Fruit fly (Drosophila melanogaster) whole organism, embryonic: ENCODE data around the gene SKIP.
A peak's percentile ranks its signal among the peaks of the same experiment; 100 is the strongest.

Experiments used
- Asciz ChIP-seq: fragments of 200-800 bp; sonication (Bioruptor generic); optimal IDR thresholded peaks from 2 replicates; lab custom pipeline; 2017; ENCODE audit warnings: missing biosample characterization, mild to moderate bottlenecking, missing genetic modification characterization, missing genetic modification reagents
- Bgb ChIP-seq: fragments of 200-800 bp; sonication (Bioruptor generic); IDR thresholded peaks from 2 replicates; pipeline ENCODE4 v1.3.6; 2022; ENCODE audit warnings: missing biosample characterization, missing genetic modification characterization; ENCODE audit not compliant: partially characterized antibody
- CG10274 ChIP-seq: fragments of 200-800 bp; sonication (Bioruptor generic); optimal IDR thresholded peaks from 3 replicates; lab custom pipeline; 2017; ENCODE audit warnings: missing biosample characterization, mild to moderate bottlenecking, missing genetic modification characterization
- CG11085 ChIP-seq: fragments of 200-800 bp; sonication (Bioruptor generic); IDR thresholded peaks from 2 replicates; pipeline ENCODE4 v1.3.6; 2022; ENCODE audit warnings: missing biosample characterization, missing genetic modification characterization
- CG12236 ChIP-seq: fragments of 200-800 bp; sonication (Bioruptor generic); optimal IDR thresholded peaks from 2 replicates; lab custom pipeline; 2016; ENCODE audit warnings: missing biosample characterization, missing genetic modification characterization
- CG12769 ChIP-seq: fragments of 200-800 bp; sonication (Bioruptor generic); optimal IDR thresholded peaks from 2 replicates; lab custom pipeline; 2019; ENCODE audit warnings: missing biosample characterization, mild to moderate bottlenecking, missing genetic modification characterization, moderate library complexity
- CG13287 ChIP-seq: fragments of 200-800 bp; sonication (Bioruptor generic); IDR thresholded peaks from 2 replicates; pipeline ENCODE4 v1.3.6; 2022; ENCODE audit warnings: missing biosample characterization, missing genetic modification characterization; ENCODE audit not compliant: partially characterized antibody
- CG13624 ChIP-seq: fragments of 200-800 bp; sonication (Bioruptor generic); optimal IDR thresholded peaks from 2 replicates; lab custom pipeline; 2016; ENCODE audit warnings: missing biosample characterization, missing genetic modification characterization
- CG14050 ChIP-seq: fragments of 200-800 bp; sonication (Bioruptor generic); IDR thresholded peaks from 3 replicates; pipeline ENCODE4 v1.3.6; 2022; ENCODE audit warnings: missing biosample characterization, missing genetic modification characterization
- CG1647 ChIP-seq: fragments of 200-800 bp; sonication (Bioruptor generic); optimal IDR thresholded peaks from 3 replicates; lab custom pipeline; 2016; ENCODE audit warnings: missing biosample characterization, missing genetic modification characterization
- CG17612 ChIP-seq: fragments of 200-800 bp; sonication (Bioruptor generic); IDR thresholded peaks from 2 replicates; pipeline ENCODE4 v1.3.6; 2022; ENCODE audit warnings: missing biosample characterization, missing genetic modification characterization
- CG17829 ChIP-seq: fragments of 200-800 bp; optimal IDR thresholded peaks from 2 replicates; lab custom pipeline; 2019; ENCODE audit warnings: missing biosample characterization, mild to moderate bottlenecking, missing genetic modification characterization, moderate library complexity
- CG18764 ChIP-seq: fragments of 200-800 bp; sonication (Bioruptor generic); optimal IDR thresholded peaks from 3 replicates; lab custom pipeline; 2016; ENCODE audit warnings: missing biosample characterization, missing genetic modification characterization
- CG2129 ChIP-seq: fragments of 200-800 bp; sonication (Bioruptor generic); IDR thresholded peaks from 2 replicates; pipeline ENCODE4 v1.3.6; 2022; ENCODE audit warnings: missing biosample characterization, missing genetic modification characterization; ENCODE audit not compliant: partially characterized antibody
- CG30431 ChIP-seq: fragments of 200-800 bp; sonication (Bioruptor generic); optimal IDR thresholded peaks from 2 replicates; lab custom pipeline; 2017; ENCODE audit warnings: missing biosample characterization, missing genetic modification characterization
- CG3065 ChIP-seq: fragments of 200-800 bp; sonication (Bioruptor generic); optimal IDR thresholded peaks from 2 replicates; lab custom pipeline; 2016; ENCODE audit warnings: missing biosample characterization, missing genetic modification characterization
- CG32767 ChIP-seq: fragments of 200-800 bp; sonication (Bioruptor generic); IDR thresholded peaks from 2 replicates; pipeline ENCODE4 v1.3.6; 2022; ENCODE audit warnings: missing biosample characterization, missing genetic modification characterization
- CG32772 ChIP-seq: fragments of 200-800 bp; sonication (Bioruptor generic); IDR thresholded peaks from 2 replicates; pipeline ENCODE4 v1.3.6; 2022; ENCODE audit warnings: missing biosample characterization, missing genetic modification characterization
- CG3281 ChIP-seq: fragments of 200-800 bp; sonication (Bioruptor generic); optimal IDR thresholded peaks from 3 replicates; lab custom pipeline; 2017; ENCODE audit warnings: missing biosample characterization, mild to moderate bottlenecking, missing genetic modification characterization
- CG4360 ChIP-seq: fragments of 200-800 bp; sonication (Bioruptor generic); IDR thresholded peaks from 2 replicates; pipeline ENCODE4 v1.3.6; 2022; ENCODE audit warnings: missing biosample characterization, missing genetic modification characterization
- CG5180 ChIP-seq: fragments of 200-800 bp; sonication (Bioruptor generic); optimal IDR thresholded peaks from 3 replicates; lab custom pipeline; 2017; ENCODE audit warnings: missing biosample characterization, missing genetic modification characterization, mild to moderate bottlenecking, moderate library complexity, missing genetic modification reagents
- CG6254 ChIP-seq: fragments of 200-800 bp; sonication (Bioruptor generic); optimal IDR thresholded peaks from 3 replicates; lab custom pipeline; 2017; ENCODE audit warnings: mild to moderate bottlenecking, missing biosample characterization, missing genetic modification reagents, missing genetic modification characterization
- CG6689 ChIP-seq: fragments of 200-800 bp; sonication (Bioruptor generic); IDR thresholded peaks from 2 replicates; pipeline ENCODE4 v1.3.6; 2022; ENCODE audit warnings: missing biosample characterization, missing genetic modification characterization
- CG7556 ChIP-seq: fragments of 200-800 bp; sonication (Bioruptor generic); optimal IDR thresholded peaks from 2 replicates; lab custom pipeline; 2017; ENCODE audit warnings: missing biosample characterization, mild to moderate bottlenecking, missing genetic modification characterization
- CG8089 ChIP-seq: fragments of 200-800 bp; sonication (Bioruptor generic); optimal IDR thresholded peaks from 3 replicates; lab custom pipeline; 2016; ENCODE audit warnings: missing biosample characterization, missing genetic modification characterization
- CrebB ChIP-seq: fragments of 200-800 bp; sonication (Bioruptor generic); optimal IDR thresholded peaks from 3 replicates; lab custom pipeline; 2018; ENCODE audit warnings: missing biosample characterization, mild to moderate bottlenecking, missing genetic modification characterization
- Dip2 ChIP-seq: fragments of 200-800 bp; sonication (Bioruptor generic); IDR thresholded peaks from 2 replicates; pipeline ENCODE4 v1.3.6; 2022; ENCODE audit warnings: missing biosample characterization, missing genetic modification characterization
- E2f2 ChIP-seq: fragments of 200-800 bp; sonication (Bioruptor generic); IDR thresholded peaks from 2 replicates; pipeline ENCODE4 v1.3.6; 2022; ENCODE audit warnings: missing biosample characterization, missing genetic modification characterization
- ERR ChIP-seq: fragments of 200-800 bp; sonication (Bioruptor generic); optimal IDR thresholded peaks from 2 replicates; lab custom pipeline; 2016; ENCODE audit warnings: missing biosample characterization, missing genetic modification characterization
- Eip74EF ChIP-seq, 2 experiments: fragments of 200-800 bp in 1 of 2; fragments of >200 bp in 1 of 2; sonication (Bioruptor generic) in 1 of 2; optimal IDR thresholded peaks; 2 replicates each; lab custom pipeline; 2017 to 2019; ENCODE audit warnings: missing biosample characterization in 2 of 2, missing genetic modification characterization in 2 of 2, mild to moderate bottlenecking in 1 of 2, moderate library complexity in 1 of 2
- Fer3 ChIP-seq: fragments of 200-800 bp; sonication (Bioruptor generic); optimal IDR thresholded peaks from 2 replicates; lab custom pipeline; 2018; ENCODE audit warnings: missing biosample characterization, mild to moderate bottlenecking, missing genetic modification characterization, moderate library complexity
- HLH3B ChIP-seq: fragments of 200-800 bp; sonication (Bioruptor generic); IDR thresholded peaks from 2 replicates; pipeline ENCODE4 v1.3.6; 2022; ENCODE audit warnings: missing biosample characterization, missing genetic modification characterization
- ase ChIP-seq: fragments of 200-800 bp; sonication (Bioruptor generic); IDR thresholded peaks from 3 replicates; pipeline ENCODE4 v1.3.6; 2022; ENCODE audit warnings: missing biosample characterization, missing genetic modification characterization
- az2 ChIP-seq: fragments of 200-800 bp; sonication (Bioruptor generic); optimal IDR thresholded peaks from 3 replicates; lab custom pipeline; 2016; ENCODE audit warnings: missing biosample characterization, missing genetic modification characterization
- bcd ChIP-seq: fragments of 200-800 bp; sonication (Bioruptor generic); optimal IDR thresholded peaks from 2 replicates; lab custom pipeline; 2017; ENCODE audit warnings: missing biosample characterization, mild to moderate bottlenecking, missing genetic modification characterization
- cas ChIP-seq: fragments of 200-800 bp; sonication (Bioruptor generic); IDR thresholded peaks from 2 replicates; pipeline ENCODE4 v1.3.6; 2022; ENCODE audit warnings: missing biosample characterization, missing genetic modification characterization
- dan ChIP-seq: fragments of 200-800 bp; sonication (Bioruptor generic); IDR thresholded peaks from 2 replicates; pipeline ENCODE4 v1.3.6; 2022; ENCODE audit warnings: missing biosample characterization, missing genetic modification characterization
- dysf ChIP-seq: fragments of 200-800 bp; sonication (Bioruptor generic); IDR thresholded peaks from 3 replicates; pipeline ENCODE4 v1.3.6; 2022; ENCODE audit warnings: missing biosample characterization, missing genetic modification characterization
- emc ChIP-seq: fragments of 200-800 bp; sonication (Bioruptor generic); optimal IDR thresholded peaks from 2 replicates; lab custom pipeline; 2016; ENCODE audit warnings: missing biosample characterization, missing genetic modification characterization
- en ChIP-seq: fragments of 200-800 bp; sonication (Bioruptor generic); optimal IDR thresholded peaks from 2 replicates; lab custom pipeline; 2016; ENCODE audit warnings: missing biosample characterization, missing genetic modification characterization
- eve ChIP-seq, 2 experiments: fragments of >200 bp; optimal IDR thresholded peaks; 2 replicates each; lab custom pipeline; 2017; ENCODE audit warnings: missing biosample characterization in 2 of 2, missing genetic modification characterization in 2 of 2
- hbn ChIP-seq: fragments of 200-800 bp; sonication (Bioruptor generic); IDR thresholded peaks from 2 replicates; pipeline ENCODE4 v1.3.6; 2022; ENCODE audit warnings: missing biosample characterization, missing genetic modification characterization; ENCODE audit not compliant: partially characterized antibody
- kay ChIP-seq: fragments of 200-800 bp; sonication (Bioruptor generic); optimal IDR thresholded peaks from 2 replicates; lab custom pipeline; 2016; ENCODE audit warnings: missing biosample characterization, missing genetic modification characterization
- sens-2 ChIP-seq: fragments of 200-800 bp; sonication (Bioruptor generic); IDR thresholded peaks from 2 replicates; pipeline ENCODE4 v1.3.6; 2022; ENCODE audit warnings: missing biosample characterization, missing genetic modification characterization
- seq ChIP-seq: fragments of 200-800 bp; sonication (Bioruptor generic); IDR thresholded peaks from 2 replicates; pipeline ENCODE4 v1.3.6; 2022; ENCODE audit warnings: missing biosample characterization, missing genetic modification characterization
- slou ChIP-seq: fragments of 200-800 bp; sonication (Bioruptor generic); optimal IDR thresholded peaks from 3 replicates; lab custom pipeline; 2016; ENCODE audit warnings: missing biosample characterization, missing genetic modification characterization
- usp ChIP-seq: fragments of >200 bp; optimal IDR thresholded peaks from 2 replicates; lab custom pipeline; 2017; ENCODE audit warnings: missing biosample characterization, missing genetic modification characterization
- zf30C ChIP-seq: fragments of 200-800 bp; sonication (Bioruptor generic); optimal IDR thresholded peaks from 3 replicates; lab custom pipeline; 2018; ENCODE audit warnings: missing biosample characterization, mild to moderate bottlenecking, missing genetic modification characterization

Gene SKIP

dm6 chr3R:22145425-22146411 lies 12.1 kb downstream of the SKIP start (continued):
- peak; percentile 95 for TF ChIP-seq CG4360
- peak; percentile 41 for TF ChIP-seq CG1647
- TF ChIP-seq CG13624 (GFP tag; lab: Kevin White, UChicago), result peak; percentile 51
- TF ChIP-seq Asciz (GFP tag; lab: Kevin White, UChicago), result peak; percentile 72
- no peak for TF ChIP-seq cas (GFP tag; lab: Robert Waterston, UW)
- TF ChIP-seq dan, result peak; percentile 65
- peak; percentile 80 for TF ChIP-seq sens-2
- TF ChIP-seq CG17829 (tag; lab: Kevin White, UChicago), result peak; percentile 91
- TF ChIP-seq az2 (GFP tag; lab: Kevin White, UChicago), result peak; percentile 79
- TF ChIP-seq CG17612 (GFP tag; lab: Robert Waterston, UW), result 0 out of 2 replicates have a peak, but pooled peaks have one; percentile 59
- no peak for TF ChIP-seq slou
- TF ChIP-seq CG30431 (GFP tag; lab: Kevin White, UChicago), result peak; percentile 53
- peak; percentile 73 for TF ChIP-seq CG7556
- TF ChIP-seq CG5180 (GFP tag; lab: Kevin White, UChicago), result peak; percentile 37
- TF ChIP-seq CG3281 (GFP tag; lab: Kevin White, UChicago), result peak; percentile 39
- TF ChIP-seq en, result peak; percentile 51
- peak; percentile 78 for TF ChIP-seq kay (GFP tag; lab: Kevin White, UChicago)
- peak; percentile 82 for TF ChIP-seq CG32767
- TF ChIP-seq zf30C (GFP tag; lab: Kevin White, UChicago), result no peak
- TF ChIP-seq CG12236 (GFP tag; lab: Kevin White, UChicago), result peak; percentile 39
- TF ChIP-seq CG32772 (GFP tag; lab: Robert Waterston, UW), result peak; percentile 86
- peak; percentile 67; the same call in 1 of the 3 replicates for TF ChIP-seq ase (GFP tag; lab: Robert Waterston, UW)
- peak; percentile 35 for TF ChIP-seq CrebB (tag; lab: Kevin White, UChicago)
- TF ChIP-seq CG13287 (GFP tag; lab: Robert Waterston, UW), result no peak
- no peak for TF ChIP-seq seq (GFP tag; lab: Robert Waterston, UW)
- peak; percentile 54 for TF ChIP-seq Fer3 (tag; lab: Kevin White, UChicago)
- TF ChIP-seq CG18764 (GFP tag; lab: Kevin White, UChicago), result peak; percentile 42
- peak; percentile 85 for TF ChIP-seq CG6689 (GFP tag; lab: Robert Waterston, UW)
- TF ChIP-seq CG11085 (GFP tag; lab: Robert Waterston, UW), result peak; percentile 41; the same call in 1 of the 2 replicates
- peak; percentile 42 for TF ChIP-seq bcd (GFP tag; lab: Kevin White, UChicago)
- TF ChIP-seq usp (GFP tag; lab: Kevin White, UChicago), result no peak
- TF ChIP-seq Bgb (GFP tag; lab: Robert Waterston, UW), result no peak
- TF ChIP-seq E2f2 (GFP tag; lab: Robert Waterston, UW), result peak; percentile 61
- peak; percentile 57; the same call in 2 of the 3 replicates for TF ChIP-seq CG14050 (GFP tag; lab: Robert Waterston, UW)
- TF ChIP-seq CG6254 (GFP tag; lab: Kevin White, UChicago), result peak; percentile 78
- no peak for TF ChIP-seq emc (GFP tag; lab: Kevin White, UChicago)
- peak; percentile 78 for TF ChIP-seq dysf
- peak in 1 of 2 experiments; percentile 94 for TF ChIP-seq eve (GFP tag; optimal IDR thresholded peaks at IDR 0.05; lab: Kevin White, UChicago)
- TF ChIP-seq hbn (GFP tag; lab: Robert Waterston, UW), result no peak
- TF ChIP-seq CG3065 (GFP tag; lab: Kevin White, UChicago), result peak; percentile 36
- TF ChIP-seq Eip74EF (GFP tag; optimal IDR thresholded peaks at IDR 0.05; lab: Kevin White, UChicago), result peak in 1 of 2 experiments; percentile 73
- no peak for TF ChIP-seq ERR
- TF ChIP-seq CG8089 (GFP tag; lab: Kevin White, UChicago), result peak; percentile 25
- TF ChIP-seq CG10274 (GFP tag; lab: Kevin White, UChicago), result peak; percentile 59
- peak; percentile 84 for TF ChIP-seq HLH3B (GFP tag; lab: Robert Waterston, UW)
- peak; percentile 10 for TF ChIP-seq CG12769
- no peak for TF ChIP-seq Dip2
- no peak for TF ChIP-seq CG2129 (GFP tag; lab: Robert Waterston, UW)
